Fruit fly (Drosophila melanogaster) whole organism, wandering third instar larva: Measurements from ENCODE around the gene Mekk1.

Source experiments
- Jra ChIP-seq: sonication (Bioruptor generic); optimal IDR thresholded peaks from 2 replicates; lab custom pipeline; 2016; ENCODE audit warnings: missing biosample characterization, missing genetic modification characterization
- OdsH ChIP-seq: fragments of 200-800 bp; sonication (Bioruptor generic); optimal IDR thresholded peaks from 2 replicates; lab custom pipeline; 2016; ENCODE audit warnings: missing biosample characterization, mild to moderate bottlenecking, missing genetic modification characterization
- br ChIP-seq: fragments of 200-800 bp; sonication (Bioruptor generic); optimal IDR thresholded peaks from 2 replicates; lab custom pipeline; 2016; ENCODE audit warnings: missing biosample characterization, missing genetic modification characterization
- brk ChIP-seq: fragments of 200-800 bp; sonication (Bioruptor generic); optimal IDR thresholded peaks from 2 replicates; lab custom pipeline; 2016; ENCODE audit warnings: missing biosample characterization, mild to moderate bottlenecking, missing genetic modification characterization
- dsf ChIP-seq: sonication (Bioruptor generic); optimal IDR thresholded peaks from 2 replicates; lab custom pipeline; 2016; ENCODE audit warnings: missing biosample characterization, missing genetic modification characterization, borderline replicate concordance
- fru ChIP-seq: fragments of 200-800 bp; sonication (Bioruptor generic); optimal IDR thresholded peaks from 3 replicates; lab custom pipeline; 2016; ENCODE audit warnings: missing biosample characterization, mild to moderate bottlenecking, missing genetic modification characterization
- lola ChIP-seq: fragments of >200 bp; optimal IDR thresholded peaks from 2 replicates; lab custom pipeline; 2017; ENCODE audit warnings: missing biosample characterization, missing genetic modification characterization
- pan ChIP-seq: fragments of >200 bp; optimal IDR thresholded peaks from 2 replicates; lab custom pipeline; 2017
- sv ChIP-seq: fragments of 200-800 bp; sonication (Bioruptor generic); optimal IDR thresholded peaks from 3 replicates; lab custom pipeline; 2016; ENCODE audit warnings: missing biosample characterization, missing genetic modification characterization
- usp ChIP-seq: fragments of >200 bp; optimal IDR thresholded peaks from 2 replicates; lab custom pipeline; 2017; ENCODE audit warnings: missing biosample characterization, missing genetic modification characterization

- TF ChIP-seq OdsH (GFP tag; lab: Kevin White, UChicago) (no peak), pan (lab: Kevin White, UChicago) (no peak), Jra (no peak), dsf (GFP tag; lab: Kevin White, UChicago) (no peak), fru (GFP tag; lab: Kevin White, UChicago) (no peak), usp (no peak), br (no peak), brk (GFP tag; lab: Kevin White, UChicago) (no peak), lola (GFP tag; lab: Kevin White, UChicago) (no peak), sv (no peak)
Measured at dm6 chr3R:18748087-18748486, 4.7 kb upstream of the Mekk1 start.
